Fruit fly (Drosophila melanogaster) whole organism, pupa: ENCODE data around the gene PAPLA1.

Experiments used
- CG10348 ChIP-seq: fragments of 200-800 bp; sonication (Bioruptor generic); IDR thresholded peaks from 2 replicates; pipeline ENCODE4 v1.3.6; 2022; ENCODE audit warnings: missing biosample characterization, missing genetic modification characterization
- CG12605 ChIP-seq: fragments of 200-800 bp; sonication (Bioruptor generic); IDR thresholded peaks from 2 replicates; pipeline ENCODE4 v1.3.6; 2022; ENCODE audit warnings: missing biosample characterization, missing genetic modification characterization
- CG13204 ChIP-seq: fragments of 200-800 bp; sonication (Bioruptor generic); optimal IDR thresholded peaks from 2 replicates; lab custom pipeline; 2018; ENCODE audit warnings: missing biosample characterization, mild to moderate bottlenecking, missing genetic modification characterization, moderate library complexity
- CG14655 ChIP-seq: fragments of 200-800 bp; sonication (Bioruptor generic); optimal IDR thresholded peaks from 3 replicates; lab custom pipeline; 2017; ENCODE audit warnings: mild to moderate bottlenecking, missing biosample characterization, missing genetic modification reagents, missing genetic modification characterization
- CG15710 ChIP-seq: fragments of 200-800 bp; sonication (Bioruptor generic); optimal IDR thresholded peaks from 2 replicates; lab custom pipeline; 2018; ENCODE audit warnings: missing biosample characterization, mild to moderate bottlenecking, missing genetic modification characterization, moderate library complexity
- CG17806 ChIP-seq: fragments of 200-800 bp; sonication (Bioruptor generic); optimal IDR thresholded peaks from 2 replicates; lab custom pipeline; 2018; ENCODE audit warnings: missing biosample characterization, mild to moderate bottlenecking, missing genetic modification characterization, moderate library complexity
- CG32121 ChIP-seq: fragments of 200-800 bp; sonication (Bioruptor generic); IDR thresholded peaks from 2 replicates; pipeline ENCODE4 v1.3.6; 2022; ENCODE audit warnings: missing biosample characterization, missing genetic modification characterization
- CG34367 ChIP-seq: fragments of 200-800 bp; sonication (Bioruptor generic); optimal IDR thresholded peaks from 2 replicates; lab custom pipeline; 2018; ENCODE audit warnings: missing biosample characterization, mild to moderate bottlenecking, missing genetic modification characterization
- CG4496 ChIP-seq: fragments of 200-800 bp; sonication (Bioruptor generic); IDR thresholded peaks from 3 replicates; pipeline ENCODE4 v1.3.6; 2022; ENCODE audit warnings: missing biosample characterization, missing genetic modification characterization
- CG8159 ChIP-seq: fragments of 200-800 bp; sonication (Bioruptor generic); optimal IDR thresholded peaks from 3 replicates; lab custom pipeline; 2018; ENCODE audit warnings: missing biosample characterization, mild to moderate bottlenecking, missing genetic modification characterization, moderate library complexity
- CG8301 ChIP-seq: fragments of 200-800 bp; sonication (Bioruptor generic); optimal IDR thresholded peaks from 2 replicates; lab custom pipeline; 2018; ENCODE audit warnings: missing biosample characterization, mild to moderate bottlenecking, missing genetic modification characterization
- CG9948 ChIP-seq: fragments of 200-800 bp; sonication (Bioruptor generic); optimal IDR thresholded peaks from 2 replicates; lab custom pipeline; 2018; ENCODE audit warnings: missing biosample characterization, mild to moderate bottlenecking, missing genetic modification characterization, moderate library complexity
- D1 ChIP-seq: fragments of 200-800 bp; sonication (Bioruptor generic); optimal IDR thresholded peaks from 2 replicates; lab custom pipeline; 2018; ENCODE audit warnings: missing biosample characterization, mild to moderate bottlenecking, missing genetic modification characterization, moderate library complexity
- EcR ChIP-seq: fragments of 200-800 bp; sonication (Bioruptor generic); optimal IDR thresholded peaks from 3 replicates; lab custom pipeline; 2019; ENCODE audit warnings: missing biosample characterization, missing genetic modification characterization, mild to moderate bottlenecking, moderate library complexity, missing genetic modification reagents
- Ets98B ChIP-seq: fragments of 200-800 bp; sonication (Bioruptor generic); IDR thresholded peaks from 2 replicates; pipeline ENCODE4 v1.3.6; 2022; ENCODE audit warnings: missing biosample characterization, missing genetic modification characterization
- Pif1A ChIP-seq: fragments of 200-800 bp; sonication (Bioruptor generic); optimal IDR thresholded peaks from 3 replicates; lab custom pipeline; 2016; ENCODE audit warnings: missing biosample characterization, missing genetic modification characterization
- Pif1B ChIP-seq: fragments of 200-800 bp; sonication (Bioruptor generic); optimal IDR thresholded peaks from 3 replicates; lab custom pipeline; 2016; ENCODE audit warnings: missing biosample characterization, missing genetic modification characterization
- Snoo ChIP-seq: fragments of 200-800 bp; sonication (Bioruptor generic); optimal IDR thresholded peaks from 3 replicates; lab custom pipeline; 2017; ENCODE audit warnings: missing biosample characterization, mild to moderate bottlenecking, missing genetic modification characterization, inconsistent platforms
- fd96Ca ChIP-seq: fragments of 200-800 bp; sonication (Bioruptor generic); IDR thresholded peaks from 3 replicates; pipeline ENCODE4 v1.3.6; 2022; ENCODE audit warnings: missing biosample characterization, missing genetic modification characterization
- gl ChIP-seq: fragments of 200-800 bp; sonication (Bioruptor generic); optimal IDR thresholded peaks from 2 replicates; lab custom pipeline; 2018; ENCODE audit warnings: missing biosample characterization, mild to moderate bottlenecking, missing genetic modification characterization
- rn ChIP-seq: fragments of 200-800 bp; sonication (Bioruptor generic); IDR thresholded peaks from 2 replicates; pipeline ENCODE4 v1.3.6; 2022; ENCODE audit warnings: missing biosample characterization, missing genetic modification characterization

The PAPLA1 gene

DNA sequence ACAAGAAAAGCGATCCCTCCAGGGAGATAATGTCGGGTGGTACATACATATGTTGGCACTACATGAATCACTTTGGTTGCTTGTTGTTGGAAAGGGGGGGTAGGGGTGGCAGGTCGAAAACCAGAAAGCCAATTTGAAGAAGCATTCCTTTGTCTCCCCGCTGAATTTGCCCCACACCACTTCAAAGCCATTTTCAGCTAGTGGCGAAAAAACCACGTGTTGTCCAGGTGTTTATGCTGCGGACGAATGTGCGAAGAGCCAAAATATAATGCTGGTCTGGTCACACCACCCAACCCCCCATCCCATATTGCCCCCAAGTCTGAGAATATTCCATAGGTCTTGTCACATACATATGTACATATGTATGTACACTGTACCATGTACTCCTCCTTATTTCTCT lies 67.5 kb downstream of the PAPLA1 start:
- TF ChIP-seq Ets98B: no peak
- TF ChIP-seq CG8301 (tag; lab: Kevin White, UChicago): no peak
- TF ChIP-seq EcR (GFP tag; lab: Kevin White, UChicago): no peak
- no peak for TF ChIP-seq CG17806
- no peak for TF ChIP-seq Pif1B (GFP tag; lab: Kevin White, UChicago)
- no peak for TF ChIP-seq CG8159 (tag; lab: Kevin White, UChicago)
- TF ChIP-seq fd96Ca (GFP tag; lab: Robert Waterston, UW): no peak

- TF ChIP-seq gl (tag; lab: Kevin White, UChicago) (no peak), Snoo (no peak), CG13204 (GFP tag; lab: Kevin White, UChicago) (no peak), D1 (no peak), Ets98B (no peak), fd96Ca (GFP tag; lab: Robert Waterston, UW) (no peak), EcR (GFP tag; lab: Kevin White, UChicago) (no peak), CG8301 (tag; lab: Kevin White, UChicago) (no peak), CG14655 (GFP tag; lab: Kevin White, UChicago) (no peak), CG17806 (no peak), CG10348 (no peak), CG12605 (GFP tag; lab: Robert Waterston, UW) (no peak), CG34367 (tag; lab: Kevin White, UChicago) (no peak), CG15710 (tag; lab: Kevin White, UChicago) (no peak), Pif1A (GFP tag; lab: Kevin White, UChicago) (no peak), rn (GFP tag; lab: Robert Waterston, UW) (no peak), Pif1B (GFP tag; lab: Kevin White, UChicago) (no peak), CG32121 (GFP tag; lab: Robert Waterston, UW) (no peak), CG9948 (tag; lab: Kevin White, UChicago) (no peak)
Observed at dm6 chr2L:8091429-8091828, 68.0 kb downstream of the PAPLA1 start.

- TF ChIP-seq CG10348 (no peak), Ets98B (peak; percentile 20; the same call in 1 of the 2 replicates), EcR (GFP tag; lab: Kevin White, UChicago) (no peak), Pif1A (GFP tag; lab: Kevin White, UChicago) (peak; percentile 36), CG14655 (GFP tag; lab: Kevin White, UChicago) (peak; percentile 19), CG9948 (tag; lab: Kevin White, UChicago) (no peak), CG34367 (tag; lab: Kevin White, UChicago) (no peak), CG15710 (tag; lab: Kevin White, UChicago) (no peak), CG8159 (tag; lab: Kevin White, UChicago) (no peak), CG13204 (GFP tag; lab: Kevin White, UChicago) (no peak), Snoo (no peak), CG8301 (tag; lab: Kevin White, UChicago) (peak; percentile 23), CG4496 (peak; percentile 27; the same call in 1 of the 3 replicates), Pif1B (GFP tag; lab: Kevin White, UChicago) (no peak), D1 (no peak), CG17806 (no peak), fd96Ca (GFP tag; lab: Robert Waterston, UW) (no peak), gl (tag; lab: Kevin White, UChicago) (no peak), CG12605 (GFP tag; lab: Robert Waterston, UW) (no peak), rn (GFP tag; lab: Robert Waterston, UW) (no peak), CG32121 (GFP tag; lab: Robert Waterston, UW) (no peak)
- TF ChIP-seq, all 21 proteins: peak for 5
Observed at dm6 chr2L:8088025-8088789, 71.2 kb downstream of the PAPLA1 start.

- TF ChIP-seq EcR (GFP tag; lab: Kevin White, UChicago) (peak; percentile 5), fd96Ca (GFP tag; lab: Robert Waterston, UW) (no peak), CG15710 (tag; lab: Kevin White, UChicago) (no peak)
- TF ChIP-seq, all 21 proteins: peak for 1
Observed at dm6 chr2L:8087468-8087789, 72.0 kb downstream of the PAPLA1 start.

dm6 chr2L:8086736-8087467 lies 72.5 kb downstream of the PAPLA1 start:
- TF ChIP-seq Pif1B (GFP tag; lab: Kevin White, UChicago) (no peak), Snoo (no peak), CG32121 (GFP tag; lab: Robert Waterston, UW) (0 out of 2 replicates have a peak, but pooled peaks have one; percentile 26), CG14655 (GFP tag; lab: Kevin White, UChicago) (peak; percentile 18)
